Fruit fly (Drosophila melanogaster): ENCODE data around the gene ovo.
A peak's percentile ranks its signal among the peaks of the same experiment; 100 is the strongest.

- no peak for TF ChIP-seq Blimp-1 (GFP tag; optimal IDR thresholded peaks at IDR 0.05)
- TF ChIP-seq CG11902 (GFP tag; optimal IDR thresholded peaks at IDR 0.05) = no peak
- TF ChIP-seq CG15336 (GFP tag; IDR thresholded peaks at IDR 0.05) = peak; percentile 47; the same call in 1 of the 2 replicates
- no peak for TF ChIP-seq Hr4 (GFP tag; optimal IDR thresholded peaks at IDR 0.05)
- no peak for TF ChIP-seq fd59A (GFP tag; optimal IDR thresholded peaks at IDR 0.05)
- TF ChIP-seq esn (GFP tag; optimal IDR thresholded peaks at IDR 0.05) = no peak
- TF ChIP-seq CG16779 (tag; optimal IDR thresholded peaks at IDR 0.05) = no peak
- TF ChIP-seq fkh (GFP tag; optimal IDR thresholded peaks at IDR 0.05) = no peak
- TF ChIP-seq CG6854 (GFP tag; optimal IDR thresholded peaks at IDR 0.05) = no peak
- TF ChIP-seq dac (GFP tag; optimal IDR thresholded peaks at IDR 0.05) = no peak
- TF ChIP-seq Ets21C (GFP tag; optimal IDR thresholded peaks at IDR 0.05) = peak; percentile 6
- no peak for TF ChIP-seq CG8319 (GFP tag; optimal IDR thresholded peaks at IDR 0.05)
- no peak for TF ChIP-seq Gug (GFP tag; IDR thresholded peaks at IDR 0.05)
Observed at dm6 chrX:5084146-5085085, 36.3 kb downstream of the ovo start, which contains the start of gene CG32767.

Data from whole organism, prepupa.